Worm (Caenorhabditis elegans) whole organism, young adult: ENCODE data around the gene rtfo-1.

Experiments
- B0336.3 ChIP-seq: fragments of 200-800 bp; sonication (Bioruptor generic); IDR thresholded peaks from 2 replicates; pipeline ENCODE4 v1.3.6; 2022; ENCODE audit warnings: missing genetic modification characterization, missing compliant biosample characterization
- F22D6.2 ChIP-seq: sonication (generic microtip); optimal IDR thresholded peaks from 2 replicates; lab custom pipeline; 2016; ENCODE audit warnings: mild to moderate bottlenecking, missing genetic modification characterization, missing compliant biosample characterization
- F33H1.4 ChIP-seq: fragments of 200-800 bp; sonication (Bioruptor generic); IDR thresholded peaks from 2 replicates; pipeline ENCODE4 v1.3.6; 2022; ENCODE audit warnings: missing genetic modification reagents, missing genetic modification characterization, missing compliant biosample characterization
- F49E8.2 ChIP-seq: sonication (generic microtip); optimal IDR thresholded peaks from 3 replicates; lab custom pipeline; 2017; ENCODE audit warnings: missing genetic modification characterization, mild to moderate bottlenecking, missing compliant biosample characterization, antibody characterized with exemption, moderate library complexity; ENCODE audit not compliant: insufficient read depth
- F52B5.7 ChIP-seq: sonication (generic microtip); optimal IDR thresholded peaks from 2 replicates; lab custom pipeline; 2016; ENCODE audit warnings: mild to moderate bottlenecking, missing genetic modification characterization, missing compliant biosample characterization
- T26A5.8 ChIP-seq: sonication (generic microtip); optimal IDR thresholded peaks from 2 replicates; lab custom pipeline; 2016; ENCODE audit warnings: missing genetic modification characterization, missing compliant biosample characterization
- Y53F4B.3 ChIP-seq: fragments of 200-800 bp; sonication (Bioruptor generic); IDR thresholded peaks from 2 replicates; pipeline ENCODE4 v1.3.6; 2022; ENCODE audit warnings: missing genetic modification reagents, missing genetic modification characterization, missing compliant biosample characterization
- Y56A3A.18 ChIP-seq: fragments of 200-800 bp; sonication (Bioruptor generic); IDR thresholded peaks from 2 replicates; pipeline ENCODE4 v1.3.6; 2022; ENCODE audit warnings: missing genetic modification reagents, missing genetic modification characterization, missing compliant biosample characterization
- ama-1 ChIP-seq, 3 experiments: fragments of 150-350 bp in 1 of 3; sonication (generic microtip) in 2 of 3; optimal IDR thresholded peaks; 2 replicates each; lab custom pipeline; 2014 to 2018; ENCODE audit warnings: missing biosample characterization in 2 of 3, missing genetic modification characterization in 2 of 3, missing genetic modification reagents in 2 of 3
- aptf-2 ChIP-seq: fragments of 200-800 bp; sonication (Bioruptor generic); conservative IDR thresholded peaks from 2 replicates; pipeline ENCODE4 v1.3.6; 2022; ENCODE audit warnings: missing genetic modification reagents, missing genetic modification characterization, missing compliant biosample characterization
- bed-1 ChIP-seq: fragments of 200-800 bp; sonication (Bioruptor generic); IDR thresholded peaks from 2 replicates; pipeline ENCODE4 v1.3.6; 2022; ENCODE audit warnings: missing genetic modification reagents, missing genetic modification characterization, missing compliant biosample characterization
- bed-2 ChIP-seq: fragments of 200-800 bp; sonication (Bioruptor generic); IDR thresholded peaks from 2 replicates; pipeline ENCODE4 v1.3.6; 2022; ENCODE audit warnings: missing genetic modification reagents, missing genetic modification characterization, missing compliant biosample characterization
- cebp-1 ChIP-seq, 2 experiments: fragments of 200-800 bp in 1 of 2; sonication (Bioruptor generic) in 1 of 2; sonication (generic microtip) in 1 of 2; IDR thresholded peaks in 1 of 2; optimal IDR thresholded peaks in 1 of 2; 2 replicates each; pipeline versions ENCODE4 v1.3.6 to Lab custom; 2017 to 2022; ENCODE audit warnings: missing compliant biosample characterization in 2 of 2, missing genetic modification characterization in 2 of 2, mild to moderate bottlenecking in 1 of 2, missing genetic modification reagents in 1 of 2, moderate library complexity in 1 of 2
- ceh-100 ChIP-seq: fragments of 200-800 bp; sonication (Bioruptor generic); IDR thresholded peaks from 2 replicates; pipeline ENCODE4 v1.3.6; 2022; ENCODE audit warnings: missing genetic modification reagents, missing genetic modification characterization, missing compliant biosample characterization
- ceh-79 ChIP-seq: sonication (generic microtip); optimal IDR thresholded peaks from 2 replicates; lab custom pipeline; 2017; ENCODE audit warnings: mild to moderate bottlenecking, missing genetic modification characterization, missing compliant biosample characterization
- egrh-3 ChIP-seq: fragments of 200-800 bp; sonication (Bioruptor generic); IDR thresholded peaks from 2 replicates; pipeline ENCODE4 v1.3.6; 2022; ENCODE audit warnings: missing genetic modification reagents, missing genetic modification characterization, missing compliant biosample characterization
- let-526 ChIP-seq: fragments of 200-800 bp; sonication (Bioruptor generic); IDR thresholded peaks from 2 replicates; pipeline ENCODE4 v1.3.6; 2022; ENCODE audit warnings: missing genetic modification reagents, missing genetic modification characterization, missing compliant biosample characterization
- let-607 ChIP-seq, 2 experiments: fragments of 200-800 bp in 1 of 2; sonication (Bioruptor generic) in 1 of 2; sonication (generic microtip) in 1 of 2; optimal IDR thresholded peaks; 2 replicates each; lab custom pipeline; 2016 to 2018; ENCODE audit warnings: mild to moderate bottlenecking in 2 of 2, missing compliant biosample characterization in 2 of 2, missing genetic modification characterization in 2 of 2, moderate library complexity in 2 of 2, missing genotype in 1 of 2
- lin-35 ChIP-seq, 3 experiments: fragments of 150-350 bp in 2 of 3; sonication (generic microtip) in 1 of 3; optimal IDR thresholded peaks; 2 replicates each; lab custom pipeline; 2014 to 2018; ENCODE audit warnings: missing biosample characterization in 3 of 3, missing genetic modification characterization in 3 of 3, missing genetic modification reagents in 3 of 3
- lin-40 ChIP-seq: sonication (generic microtip); optimal IDR thresholded peaks from 2 replicates; lab custom pipeline; 2016; ENCODE audit warnings: missing genetic modification characterization, mild to moderate bottlenecking, missing compliant biosample characterization, missing genotype, missing genetic modification reagents
- lir-1 ChIP-seq: fragments of 200-800 bp; sonication (Bioruptor generic); conservative IDR thresholded peaks from 2 replicates; pipeline ENCODE4 v1.3.6; 2022; ENCODE audit warnings: missing genetic modification reagents, missing genetic modification characterization, missing compliant biosample characterization
- mxl-1 ChIP-seq: sonication (generic microtip); optimal IDR thresholded peaks from 2 replicates; lab custom pipeline; 2016; ENCODE audit warnings: missing genetic modification characterization, missing compliant biosample characterization
- nhr-120 ChIP-seq: fragments of 200-800 bp; sonication (Bioruptor generic); IDR thresholded peaks from 2 replicates; pipeline ENCODE4 v1.3.6; 2022; ENCODE audit warnings: missing genetic modification characterization, missing compliant biosample characterization
- nhr-179 ChIP-seq: sonication (generic microtip); optimal IDR thresholded peaks from 2 replicates; lab custom pipeline; 2016; ENCODE audit warnings: mild to moderate bottlenecking, missing genetic modification characterization, missing compliant biosample characterization
- nhr-80 ChIP-seq: sonication (generic microtip); optimal IDR thresholded peaks from 2 replicates; lab custom pipeline; 2016; ENCODE audit warnings: missing genetic modification characterization, missing compliant biosample characterization
- pha-4 ChIP-seq: fragments of 150-350 bp; sonication (generic microtip); optimal IDR thresholded peaks from 2 replicates; lab custom pipeline; 2014; ENCODE audit warnings: missing biosample characterization, missing genetic modification reagents, missing genetic modification characterization
- snpc-1.1 ChIP-seq: sonication (generic microtip); optimal IDR thresholded peaks from 2 replicates; lab custom pipeline; 2017; ENCODE audit warnings: missing genetic modification characterization, mild to moderate bottlenecking, missing compliant biosample characterization, antibody characterized with exemption, moderate library complexity, missing genotype, missing genetic modification reagents; ENCODE audit not compliant: insufficient read depth
- snpc-1.3 ChIP-seq: sonication (generic microtip); optimal IDR thresholded peaks from 2 replicates; lab custom pipeline; 2017; ENCODE audit warnings: missing genetic modification characterization, mild to moderate bottlenecking, missing compliant biosample characterization, antibody characterized with exemption, moderate library complexity, missing genotype, missing genetic modification reagents; ENCODE audit not compliant: insufficient read depth
- snpc-4 ChIP-seq, 5 experiments: fragments of 150-350 bp in 1 of 5; sonication (generic microtip) in 4 of 5; optimal IDR thresholded peaks; 2 replicates each; lab custom pipeline; 2014 to 2018; ENCODE audit warnings: missing genetic modification characterization in 5 of 5, missing biosample characterization in 3 of 5, antibody characterized with exemption in 2 of 5, mild to moderate bottlenecking in 2 of 5, missing compliant biosample characterization in 2 of 5, missing genotype in 2 of 5, moderate library complexity in 2 of 5, missing genetic modification reagents in 1 of 5
- somi-1 ChIP-seq: fragments of 200-800 bp; sonication (Bioruptor generic); optimal IDR thresholded peaks from 2 replicates; lab custom pipeline; 2018; ENCODE audit warnings: mild to moderate bottlenecking, missing genetic modification characterization, missing compliant biosample characterization
- tbx-9 ChIP-seq: sonication (generic microtip); optimal IDR thresholded peaks from 2 replicates; lab custom pipeline; 2016; ENCODE audit warnings: borderline replicate concordance, missing genetic modification characterization, inconsistent platforms, missing compliant biosample characterization
- tlf-1 ChIP-seq: fragments of 200-800 bp; sonication (Bioruptor generic); optimal IDR thresholded peaks from 2 replicates; lab custom pipeline; 2018; ENCODE audit warnings: mild to moderate bottlenecking, missing genetic modification characterization, missing compliant biosample characterization
- unc-62 ChIP-seq: fragments of 150-350 bp; optimal IDR thresholded peaks from 2 replicates; lab custom pipeline; 2014; ENCODE audit warnings: missing biosample characterization, missing genetic modification reagents, missing genetic modification characterization
- zfh-2 ChIP-seq: fragments of 200-800 bp; sonication (Bioruptor generic); conservative IDR thresholded peaks from 2 replicates; pipeline ENCODE4 v1.3.6; 2022; ENCODE audit warnings: missing genetic modification reagents, missing genetic modification characterization, missing compliant biosample characterization
- ztf-3 ChIP-seq: fragments of 200-800 bp; sonication (Bioruptor generic); optimal IDR thresholded peaks from 2 replicates; lab custom pipeline; 2018; ENCODE audit warnings: mild to moderate bottlenecking, missing genetic modification characterization, missing compliant biosample characterization

rtfo-1 gene

DNA sequence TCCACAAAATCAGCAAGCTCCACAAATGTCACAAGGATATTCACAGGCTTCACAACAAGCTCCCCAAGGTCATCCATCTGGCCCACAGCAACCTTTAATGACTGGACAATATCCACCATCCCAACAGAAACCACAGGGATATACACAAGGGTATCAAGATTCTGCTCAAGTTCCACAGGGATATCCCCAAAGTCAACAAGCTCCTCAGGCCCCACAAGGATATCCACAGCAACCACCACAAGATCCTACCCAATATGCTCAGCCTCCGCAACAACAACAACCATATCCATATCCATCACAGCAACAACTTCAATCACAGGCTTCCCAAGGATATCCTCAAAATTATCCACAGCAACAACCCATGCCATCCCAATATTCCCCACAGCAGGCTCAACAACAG, 34.2 kb upstream of the rtfo-1 start:
- TF ChIP-seq snpc-4 (GFP tag; optimal IDR thresholded peaks at IDR 0.05; lab: Kevin White, UChicago) (no peak), snpc-4 (tag; optimal IDR thresholded peaks at IDR 0.05; lab: Kevin White, UChicago) (no peak), F33H1.4 (GFP tag; lab: Robert Waterston, UW) (no peak)

DNA sequence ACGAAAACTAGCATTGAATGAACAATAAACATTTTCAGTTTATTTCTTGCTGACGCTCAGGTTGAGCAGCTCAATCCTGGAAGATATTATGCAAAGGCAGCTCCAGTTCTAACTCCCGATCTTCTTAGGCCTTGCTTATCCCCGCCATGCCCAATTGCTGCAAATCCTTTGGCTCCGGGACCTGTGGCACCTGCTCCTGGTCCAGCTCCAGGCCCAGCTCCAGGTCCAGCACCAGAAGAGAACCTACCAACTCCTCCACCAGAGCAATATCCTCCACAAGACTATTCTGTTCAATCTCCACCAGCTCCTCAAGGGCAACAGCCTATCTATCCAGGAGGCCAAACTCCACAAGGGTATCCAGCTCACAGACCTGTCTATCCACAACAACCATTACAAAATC, 33.7 kb upstream of the rtfo-1 start:
- TF ChIP-seq pha-4 (tag; lab: Kevin White, UChicago) (no peak), somi-1 (GFP tag; lab: Kevin White, UChicago) (no peak), zfh-2 (peak; percentile 61), egrh-3 (GFP tag; lab: Robert Waterston, UW) (0 out of 2 replicates have a peak, but pooled peaks have one; percentile 26)

DNA sequence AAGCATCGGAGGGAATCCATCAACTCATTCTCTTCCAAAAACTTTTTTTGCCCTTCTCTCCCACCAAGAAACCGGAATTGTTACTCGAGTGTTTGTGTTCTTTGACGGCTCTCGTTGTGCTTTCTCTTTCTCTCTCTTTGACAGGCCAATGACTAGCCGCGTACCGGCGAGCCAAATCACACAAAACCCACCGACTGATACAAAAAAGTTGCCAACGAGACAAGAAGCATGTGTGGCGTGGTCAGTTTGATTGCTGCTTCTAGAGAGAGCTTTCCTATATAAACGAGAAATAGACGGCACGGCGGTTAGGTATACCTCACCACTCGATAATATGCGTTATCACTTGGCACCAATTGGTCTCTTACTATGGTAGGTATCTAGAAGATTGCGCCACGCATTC, 33.3 kb upstream of the rtfo-1 start, which contains the start of gene pqn-63:
TSS of gene pqn-63 (plus strand) at position 307 of the 400 bp plus-strand sequence.
- TF ChIP-seq nhr-80 (tag; lab: Kevin White, UChicago) (peak; percentile 19), F22D6.2 (no peak), ceh-79 (tag; lab: Kevin White, UChicago) (no peak), cebp-1 (GFP tag; IDR thresholded peaks at IDR 0.05; lab: Robert Waterston, UW) (no peak), cebp-1 (tag; optimal IDR thresholded peaks at IDR 0.05; lab: Kevin White, UChicago) (no peak), let-526 (no peak), bed-1 (no peak), Y56A3A.18 (GFP tag; lab: Robert Waterston, UW) (no peak), let-607 (tag; optimal IDR thresholded peaks at IDR 0.05; lab: Kevin White, UChicago) (peak; percentile 73 to 93), ama-1 (optimal IDR thresholded peaks at IDR 0.05; lab: Kevin White, UChicago) (no peak), ama-1 (GFP tag; optimal IDR thresholded peaks at IDR 0.05; lab: Kevin White, UChicago) (no peak), nhr-120 (GFP tag; lab: Robert Waterston, UW) (no peak), F52B5.7 (no peak), F49E8.2 (tag; lab: Kevin White, UChicago) (no peak)

DNA sequence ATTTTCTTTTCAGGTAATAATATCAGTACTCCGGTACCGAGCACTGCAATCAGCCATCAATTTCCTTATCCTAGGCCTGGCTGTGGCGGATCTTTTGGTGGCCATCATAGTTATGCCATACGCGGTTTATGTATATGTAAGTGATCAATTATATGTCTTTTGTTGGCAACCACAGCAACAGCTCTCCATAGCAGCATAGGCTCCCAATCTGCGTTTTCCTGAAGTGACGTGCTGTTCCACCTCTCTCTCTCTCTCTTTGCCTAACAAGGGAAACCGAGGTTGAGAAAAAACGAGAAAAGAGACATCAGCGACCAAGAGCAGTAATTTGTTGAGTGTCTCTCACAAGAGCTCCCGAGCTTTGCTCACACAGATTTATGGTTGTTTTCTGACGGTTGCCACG, 26.8 kb upstream of the rtfo-1 start:
- no peak for TF ChIP-seq snpc-1.3 (tag; lab: Kevin White, UChicago)
- TF ChIP-seq ztf-3: no peak
- TF ChIP-seq lin-40: no peak
- no peak for TF ChIP-seq mxl-1 (tag; lab: Kevin White, UChicago)
- no peak for TF ChIP-seq B0336.3 (GFP tag; lab: Robert Waterston, UW)
- TF ChIP-seq ceh-100 (GFP tag; lab: Robert Waterston, UW): no peak
- no peak for TF ChIP-seq aptf-2 (GFP tag; lab: Robert Waterston, UW)
- no peak for TF ChIP-seq nhr-179 (tag; lab: Kevin White, UChicago)
- no peak for TF ChIP-seq Y53F4B.3 (GFP tag; lab: Robert Waterston, UW)
- TF ChIP-seq T26A5.8 (tag; lab: Kevin White, UChicago): no peak
- TF ChIP-seq tlf-1 (GFP tag; lab: Kevin White, UChicago): no peak
- TF ChIP-seq lir-1 (GFP tag; lab: Robert Waterston, UW): no peak
- TF ChIP-seq F52B5.7: no peak
- no peak for TF ChIP-seq lin-35 (GFP tag; optimal IDR thresholded peaks at IDR 0.05; lab: Kevin White, UChicago)
- no peak for TF ChIP-seq bed-2 (GFP tag; lab: Robert Waterston, UW)
- no peak for TF ChIP-seq unc-62 (GFP tag; lab: Kevin White, UChicago)
- no peak for TF ChIP-seq tbx-9 (tag; lab: Kevin White, UChicago)
- no peak for TF ChIP-seq nhr-80 (tag; lab: Kevin White, UChicago)
- TF ChIP-seq snpc-1.1 (tag; lab: Kevin White, UChicago): no peak
